Fruit fly (Drosophila melanogaster): Measurements from ENCODE around the gene Rpn10.
A peak's percentile ranks its signal among the peaks of the same experiment; 100 is the strongest.

DNA sequence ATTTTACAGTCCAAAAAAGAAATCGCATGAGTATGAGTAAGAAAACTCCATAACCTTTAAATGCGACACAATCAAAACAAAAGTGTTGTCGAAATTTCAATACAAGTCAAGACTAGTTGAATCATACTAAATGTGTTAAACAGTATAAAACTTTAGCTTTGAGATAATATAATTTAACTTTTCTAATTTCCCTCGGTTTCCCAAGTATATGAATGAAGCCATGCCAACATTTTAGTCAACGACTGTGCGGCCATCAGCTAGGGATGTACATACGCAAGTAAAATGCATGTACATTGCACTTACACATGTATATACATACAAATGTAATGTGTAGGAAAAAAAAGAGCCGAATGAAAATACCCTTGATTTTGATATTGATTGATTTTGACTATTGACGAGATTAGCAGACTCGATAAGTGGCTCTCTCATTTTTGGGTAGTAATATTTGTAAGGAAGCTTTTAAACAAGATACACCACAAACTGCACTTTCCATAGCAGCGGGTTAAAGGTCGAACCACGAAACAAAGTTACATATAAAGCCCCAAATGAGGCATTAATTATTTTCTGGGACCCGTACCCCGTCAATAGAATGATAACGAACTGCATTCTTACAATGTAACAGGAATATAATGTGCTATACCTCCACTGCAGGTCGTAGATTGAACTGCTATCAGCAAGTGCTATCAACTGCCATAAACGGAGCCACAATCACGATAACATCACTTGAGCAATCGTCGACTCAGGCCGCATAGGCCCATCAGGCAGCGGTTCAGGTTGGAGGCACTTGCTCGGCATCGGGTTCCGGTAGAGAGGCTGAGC lies 12.5 kb upstream of the Rpn10 start:
- TF ChIP-seq Hr4 (GFP tag; optimal IDR thresholded peaks at IDR 0.05): peak; percentile 66
- TF ChIP-seq CG8319 (GFP tag; optimal IDR thresholded peaks at IDR 0.05): peak; percentile 16
- TF ChIP-seq acj6 (GFP tag; optimal IDR thresholded peaks at IDR 0.05): peak; percentile 61
- TF ChIP-seq salr (GFP tag; optimal IDR thresholded peaks at IDR 0.05): no peak
- no peak for TF ChIP-seq CG6163 (GFP tag; IDR thresholded peaks at IDR 0.05)
- TF ChIP-seq Smox (GFP tag; optimal IDR thresholded peaks at IDR 0.05): no peak
- TF ChIP-seq Sox102F (GFP tag; optimal IDR thresholded peaks at IDR 0.05): no peak
- no peak for TF ChIP-seq CG10631 (GFP tag; optimal IDR thresholded peaks at IDR 0.05)
- TF ChIP-seq Gug (GFP tag; IDR thresholded peaks at IDR 0.05): no peak; the same call in 1 of the 2 replicates
- peak; percentile 95 for TF ChIP-seq dsx (GFP tag; optimal IDR thresholded peaks at IDR 0.05; ENCODE audit: poor library complexity, severe bottlenecking)
- no peak for TF ChIP-seq CG4318 (GFP tag; optimal IDR thresholded peaks at IDR 0.05)
- peak; percentile 48 for TF ChIP-seq cyc (GFP tag; optimal IDR thresholded peaks at IDR 0.05)
- peak; percentile 49 for TF ChIP-seq Ets96B (tag; optimal IDR thresholded peaks at IDR 0.05)

Measured in whole organism, prepupa.